Worm (Caenorhabditis elegans) whole organism, young adult: Measurements from ENCODE around the gene F54D5.23.

ENCODE experiments used
- F52B5.7 ChIP-seq: sonication (generic microtip); optimal IDR thresholded peaks from 2 replicates; lab custom pipeline; 2016; ENCODE audit warnings: mild to moderate bottlenecking, missing genetic modification characterization, missing compliant biosample characterization
- ama-1 ChIP-seq, 3 experiments: fragments of 150-350 bp in 1 of 3; sonication (generic microtip) in 2 of 3; optimal IDR thresholded peaks; 2 replicates each; lab custom pipeline; 2014 to 2018; ENCODE audit warnings: missing biosample characterization in 2 of 3, missing genetic modification characterization in 2 of 3, missing genetic modification reagents in 2 of 3
- dpff-1 ChIP-seq: sonication (generic microtip); optimal IDR thresholded peaks from 2 replicates; lab custom pipeline; 2017; ENCODE audit warnings: mild to moderate bottlenecking, missing genetic modification characterization, missing compliant biosample characterization
- rcor-1 ChIP-seq: fragments of 200-800 bp; sonication (Bioruptor generic); IDR thresholded peaks from 2 replicates; pipeline ENCODE4 v1.3.6; 2022; ENCODE audit warnings: missing genetic modification reagents, missing genetic modification characterization, missing compliant biosample characterization
- rec-8 ChIP-seq, 2 experiments: sonication (generic microtip); optimal IDR thresholded peaks; 2 replicates each; lab custom pipeline; 2016; ENCODE audit warnings: mild to moderate bottlenecking in 2 of 2, missing genetic modification characterization in 2 of 2, missing genetic modification reagents in 2 of 2, missing genotype in 2 of 2, missing biosample characterization in 1 of 2, missing compliant biosample characterization in 1 of 2, moderate library complexity in 1 of 2
- rpc-1 ChIP-seq, 2 experiments: fragments of 150-350 bp in 1 of 2; sonication (generic microtip) in 1 of 2; optimal IDR thresholded peaks; 2 replicates each; lab custom pipeline; 2014 to 2018; ENCODE audit warnings: missing biosample characterization in 1 of 2, missing genetic modification characterization in 1 of 2, missing genetic modification reagents in 1 of 2, missing genotype in 1 of 2
- sdz-38 ChIP-seq: sonication (generic microtip); optimal IDR thresholded peaks from 2 replicates; lab custom pipeline; 2016; ENCODE audit warnings: missing genotype, missing genetic modification characterization, missing compliant biosample characterization

ce11 chrII:11592023-11592422 is 22.9 kb upstream of the F54D5.23 start, which contains the start of gene F07A11.1:
- no peak for TF ChIP-seq dpff-1 (tag; lab: Kevin White, UChicago)
- no peak for TF ChIP-seq F52B5.7
- TF ChIP-seq rcor-1 (GFP tag; lab: Robert Waterston, UW): no peak
- TF ChIP-seq sdz-38: no peak
- TF ChIP-seq ama-1 (optimal IDR thresholded peaks at IDR 0.05; lab: Kevin White, UChicago): no peak
- TF ChIP-seq ama-1 (GFP tag; optimal IDR thresholded peaks at IDR 0.05; lab: Kevin White, UChicago): no peak
- TF ChIP-seq rpc-1 (optimal IDR thresholded peaks at IDR 0.05; lab: Kevin White, UChicago): no peak
- TF ChIP-seq rpc-1 (tag; optimal IDR thresholded peaks at IDR 0.05; lab: Kevin White, UChicago): no peak
- TF ChIP-seq rec-8 (tag; optimal IDR thresholded peaks at IDR 0.05; lab: Kevin White, UChicago): no peak
